Worm (Caenorhabditis elegans) whole organism, young adult: Measurements from ENCODE around the gene M02E1.3.

Source experiments
- B0035.1 ChIP-seq: sonication (generic microtip); optimal IDR thresholded peaks from 2 replicates; lab custom pipeline; 2016; ENCODE audit warnings: missing genetic modification characterization, mild to moderate bottlenecking, missing compliant biosample characterization, missing genotype, missing genetic modification reagents
- B0336.3 ChIP-seq: fragments of 200-800 bp; sonication (Bioruptor generic); IDR thresholded peaks from 2 replicates; pipeline ENCODE4 v1.3.6; 2022; ENCODE audit warnings: missing genetic modification characterization, missing compliant biosample characterization
- F23B12.7 ChIP-seq: sonication (generic microtip); optimal IDR thresholded peaks from 2 replicates; lab custom pipeline; 2017; ENCODE audit warnings: missing genetic modification characterization, mild to moderate bottlenecking, missing compliant biosample characterization, antibody characterized with exemption, moderate library complexity; ENCODE audit not compliant: insufficient read depth
- F33H1.4 ChIP-seq: fragments of 200-800 bp; sonication (Bioruptor generic); IDR thresholded peaks from 2 replicates; pipeline ENCODE4 v1.3.6; 2022; ENCODE audit warnings: missing genetic modification reagents, missing genetic modification characterization, missing compliant biosample characterization
- F49E8.2 ChIP-seq: sonication (generic microtip); optimal IDR thresholded peaks from 3 replicates; lab custom pipeline; 2017; ENCODE audit warnings: missing genetic modification characterization, mild to moderate bottlenecking, missing compliant biosample characterization, antibody characterized with exemption, moderate library complexity; ENCODE audit not compliant: insufficient read depth
- K11D2.4 ChIP-seq: fragments of 200-800 bp; sonication (Bioruptor generic); IDR thresholded peaks from 2 replicates; pipeline ENCODE4 v1.3.6; 2022; ENCODE audit warnings: missing genetic modification reagents, missing genetic modification characterization, missing compliant biosample characterization
- K12H6.12 ChIP-seq: fragments of 200-800 bp; sonication (Bioruptor generic); optimal IDR thresholded peaks from 2 replicates; lab custom pipeline; 2018; ENCODE audit warnings: mild to moderate bottlenecking, missing genetic modification characterization, missing compliant biosample characterization
- T07F8.4 ChIP-seq: sonication (generic microtip); optimal IDR thresholded peaks from 2 replicates; lab custom pipeline; 2016; ENCODE audit warnings: mild to moderate bottlenecking, missing genetic modification characterization, moderate library complexity, missing compliant biosample characterization
- Y56A3A.18 ChIP-seq: fragments of 200-800 bp; sonication (Bioruptor generic); IDR thresholded peaks from 2 replicates; pipeline ENCODE4 v1.3.6; 2022; ENCODE audit warnings: missing genetic modification reagents, missing genetic modification characterization, missing compliant biosample characterization
- aptf-2 ChIP-seq: fragments of 200-800 bp; sonication (Bioruptor generic); conservative IDR thresholded peaks from 2 replicates; pipeline ENCODE4 v1.3.6; 2022; ENCODE audit warnings: missing genetic modification reagents, missing genetic modification characterization, missing compliant biosample characterization
- attf-6 ChIP-seq: fragments of 200-800 bp; sonication (Bioruptor generic); IDR thresholded peaks from 2 replicates; pipeline ENCODE4 v1.3.6; 2022; ENCODE audit warnings: missing genetic modification reagents, missing genetic modification characterization, missing compliant biosample characterization
- ceh-100 ChIP-seq: fragments of 200-800 bp; sonication (Bioruptor generic); IDR thresholded peaks from 2 replicates; pipeline ENCODE4 v1.3.6; 2022; ENCODE audit warnings: missing genetic modification reagents, missing genetic modification characterization, missing compliant biosample characterization
- ceh-27 ChIP-seq: fragments of 200-800 bp; sonication (Bioruptor generic); optimal IDR thresholded peaks from 2 replicates; lab custom pipeline; 2018; ENCODE audit warnings: mild to moderate bottlenecking, missing genetic modification characterization, moderate library complexity, missing compliant biosample characterization
- ceh-40 ChIP-seq: fragments of 200-800 bp; sonication (Bioruptor generic); IDR thresholded peaks from 2 replicates; pipeline ENCODE4 v1.3.6; 2022; ENCODE audit warnings: missing genetic modification characterization, missing compliant biosample characterization
- egl-18 ChIP-seq: fragments of 200-800 bp; sonication (Bioruptor generic); IDR thresholded peaks from 2 replicates; pipeline ENCODE4 v1.3.6; 2022; ENCODE audit warnings: missing genetic modification reagents, missing genetic modification characterization, missing compliant biosample characterization
- egl-44 ChIP-seq: fragments of 200-800 bp; sonication (Bioruptor generic); IDR thresholded peaks from 2 replicates; pipeline ENCODE4 v1.3.6; 2022; ENCODE audit warnings: missing genetic modification reagents, missing genetic modification characterization, missing compliant biosample characterization
- egrh-3 ChIP-seq: fragments of 200-800 bp; sonication (Bioruptor generic); IDR thresholded peaks from 2 replicates; pipeline ENCODE4 v1.3.6; 2022; ENCODE audit warnings: missing genetic modification reagents, missing genetic modification characterization, missing compliant biosample characterization
- let-526 ChIP-seq: fragments of 200-800 bp; sonication (Bioruptor generic); IDR thresholded peaks from 2 replicates; pipeline ENCODE4 v1.3.6; 2022; ENCODE audit warnings: missing genetic modification reagents, missing genetic modification characterization, missing compliant biosample characterization
- lin-35 ChIP-seq, 3 experiments: fragments of 150-350 bp in 2 of 3; sonication (generic microtip) in 1 of 3; optimal IDR thresholded peaks; 2 replicates each; lab custom pipeline; 2014 to 2018; ENCODE audit warnings: missing biosample characterization in 3 of 3, missing genetic modification characterization in 3 of 3, missing genetic modification reagents in 3 of 3
- lin-40 ChIP-seq: sonication (generic microtip); optimal IDR thresholded peaks from 2 replicates; lab custom pipeline; 2016; ENCODE audit warnings: missing genetic modification characterization, mild to moderate bottlenecking, missing compliant biosample characterization, missing genotype, missing genetic modification reagents
- lir-1 ChIP-seq: fragments of 200-800 bp; sonication (Bioruptor generic); conservative IDR thresholded peaks from 2 replicates; pipeline ENCODE4 v1.3.6; 2022; ENCODE audit warnings: missing genetic modification reagents, missing genetic modification characterization, missing compliant biosample characterization
- lsl-1 ChIP-seq: fragments of 200-800 bp; sonication (Bioruptor generic); optimal IDR thresholded peaks from 2 replicates; lab custom pipeline; 2018; ENCODE audit warnings: mild to moderate bottlenecking, missing genetic modification characterization, moderate library complexity, missing compliant biosample characterization
- lsy-27 ChIP-seq: sonication (generic microtip); optimal IDR thresholded peaks from 2 replicates; lab custom pipeline; 2017; ENCODE audit warnings: missing genetic modification characterization, mild to moderate bottlenecking, missing compliant biosample characterization, antibody characterized with exemption, missing genotype, borderline replicate concordance; ENCODE audit not compliant: insufficient read depth
- madf-6 ChIP-seq: fragments of 200-800 bp; sonication (Bioruptor generic); IDR thresholded peaks from 2 replicates; pipeline ENCODE4 v1.3.6; 2022; ENCODE audit warnings: missing genetic modification reagents, missing genetic modification characterization, missing compliant biosample characterization
- mxl-1 ChIP-seq: sonication (generic microtip); optimal IDR thresholded peaks from 2 replicates; lab custom pipeline; 2016; ENCODE audit warnings: missing genetic modification characterization, missing compliant biosample characterization
- nfya-2 ChIP-seq: fragments of 200-800 bp; sonication (Bioruptor generic); IDR thresholded peaks from 2 replicates; pipeline ENCODE4 v1.3.6; 2022; ENCODE audit warnings: missing genetic modification reagents, missing genetic modification characterization, missing compliant biosample characterization
- nfyb-1 ChIP-seq: fragments of 200-800 bp; sonication (Bioruptor generic); IDR thresholded peaks from 2 replicates; pipeline ENCODE4 v1.3.6; 2022; ENCODE audit warnings: missing genetic modification reagents, missing genetic modification characterization, missing compliant biosample characterization
- nhr-120 ChIP-seq: fragments of 200-800 bp; sonication (Bioruptor generic); IDR thresholded peaks from 2 replicates; pipeline ENCODE4 v1.3.6; 2022; ENCODE audit warnings: missing genetic modification characterization, missing compliant biosample characterization
- pbrm-1 ChIP-seq: fragments of 200-800 bp; sonication (Bioruptor generic); IDR thresholded peaks from 2 replicates; pipeline ENCODE4 v1.3.6; 2022; ENCODE audit warnings: missing genetic modification reagents, missing genetic modification characterization, missing compliant biosample characterization
- rpc-1 ChIP-seq, 2 experiments: fragments of 150-350 bp in 1 of 2; sonication (generic microtip) in 1 of 2; optimal IDR thresholded peaks; 2 replicates each; lab custom pipeline; 2014 to 2018; ENCODE audit warnings: missing biosample characterization in 1 of 2, missing genetic modification characterization in 1 of 2, missing genetic modification reagents in 1 of 2, missing genotype in 1 of 2
- snpc-3.4 ChIP-seq: sonication (generic microtip); optimal IDR thresholded peaks from 2 replicates; lab custom pipeline; 2017; ENCODE audit warnings: missing genetic modification characterization, mild to moderate bottlenecking, missing compliant biosample characterization, antibody characterized with exemption, moderate library complexity, missing genotype, missing genetic modification reagents
- snpc-4 ChIP-seq, 5 experiments: fragments of 150-350 bp in 1 of 5; sonication (generic microtip) in 4 of 5; optimal IDR thresholded peaks; 2 replicates each; lab custom pipeline; 2014 to 2018; ENCODE audit warnings: missing genetic modification characterization in 5 of 5, missing biosample characterization in 3 of 5, antibody characterized with exemption in 2 of 5, mild to moderate bottlenecking in 2 of 5, missing compliant biosample characterization in 2 of 5, missing genotype in 2 of 5, moderate library complexity in 2 of 5, missing genetic modification reagents in 1 of 5
- somi-1 ChIP-seq: fragments of 200-800 bp; sonication (Bioruptor generic); optimal IDR thresholded peaks from 2 replicates; lab custom pipeline; 2018; ENCODE audit warnings: mild to moderate bottlenecking, missing genetic modification characterization, missing compliant biosample characterization
- tbx-9 ChIP-seq: sonication (generic microtip); optimal IDR thresholded peaks from 2 replicates; lab custom pipeline; 2016; ENCODE audit warnings: borderline replicate concordance, missing genetic modification characterization, inconsistent platforms, missing compliant biosample characterization
- unc-130 ChIP-seq: sonication (generic microtip); optimal IDR thresholded peaks from 2 replicates; lab custom pipeline; 2016; ENCODE audit warnings: missing genetic modification reagents, missing genetic modification characterization, missing compliant biosample characterization
- zfh-2 ChIP-seq: fragments of 200-800 bp; sonication (Bioruptor generic); conservative IDR thresholded peaks from 2 replicates; pipeline ENCODE4 v1.3.6; 2022; ENCODE audit warnings: missing genetic modification reagents, missing genetic modification characterization, missing compliant biosample characterization
- zim-3 ChIP-seq: sonication (generic microtip); optimal IDR thresholded peaks from 2 replicates; lab custom pipeline; 2017; ENCODE audit warnings: mild to moderate bottlenecking, missing genetic modification characterization, moderate library complexity, missing compliant biosample characterization
- ztf-18 ChIP-seq: sonication (generic microtip); optimal IDR thresholded peaks from 2 replicates; lab custom pipeline; 2016; ENCODE audit warnings: missing genotype, mild to moderate bottlenecking, missing genetic modification characterization, missing compliant biosample characterization
- ztf-22 ChIP-seq: fragments of 200-800 bp; sonication (Bioruptor generic); optimal IDR thresholded peaks from 2 replicates; lab custom pipeline; 2018; ENCODE audit warnings: mild to moderate bottlenecking, missing genetic modification characterization, moderate library complexity, missing compliant biosample characterization
- ztf-26 ChIP-seq: sonication (generic microtip); optimal IDR thresholded peaks from 2 replicates; lab custom pipeline; 2017; ENCODE audit warnings: missing genetic modification characterization, missing compliant biosample characterization
- ztf-3 ChIP-seq: fragments of 200-800 bp; sonication (Bioruptor generic); optimal IDR thresholded peaks from 2 replicates; lab custom pipeline; 2018; ENCODE audit warnings: mild to moderate bottlenecking, missing genetic modification characterization, missing compliant biosample characterization
- ztf-6 ChIP-seq: fragments of 200-800 bp; sonication (Bioruptor generic); IDR thresholded peaks from 2 replicates; pipeline ENCODE4 v1.3.6; 2022; ENCODE audit warnings: missing genetic modification reagents, missing genetic modification characterization, missing compliant biosample characterization

The M02E1.3 gene

ce11 chrX:353134-353669 is 30.9 kb downstream of the M02E1.3 start, which contains the start of gene sor-3 (continued):
- TF ChIP-seq zim-3 (tag; lab: Kevin White, UChicago) (no peak), F23B12.7 (peak; percentile 94), mxl-1 (peak; percentile 85), ceh-100 (GFP tag; lab: Robert Waterston, UW) (no peak), ztf-18 (tag; lab: Kevin White, UChicago) (peak; percentile 78), let-526 (GFP tag; lab: Robert Waterston, UW) (peak; percentile 83; the same call in 1 of the 2 replicates), ztf-3 (GFP tag; lab: Kevin White, UChicago) (no peak), zfh-2 (GFP tag; lab: Robert Waterston, UW) (0 out of 2 replicates have a peak, but pooled peaks have one; percentile 30), nfya-2 (GFP tag; lab: Robert Waterston, UW) (no peak), attf-6 (GFP tag; lab: Robert Waterston, UW) (0 out of 2 replicates have a peak, but pooled peaks have one; percentile 24), Y56A3A.18 (GFP tag; lab: Robert Waterston, UW) (0 out of 2 replicates have a peak, but pooled peaks have one; percentile 35), nfyb-1 (GFP tag; lab: Robert Waterston, UW) (peak; percentile 85), pbrm-1 (GFP tag; lab: Robert Waterston, UW) (peak; percentile 79), somi-1 (GFP tag; lab: Kevin White, UChicago) (peak; percentile 20), T07F8.4 (tag; lab: Kevin White, UChicago) (peak; percentile 49), lsl-1 (GFP tag; lab: Kevin White, UChicago) (peak; percentile 0), aptf-2 (GFP tag; lab: Robert Waterston, UW) (no peak), snpc-4 (GFP tag; optimal IDR thresholded peaks at IDR 0.05; lab: Kevin White, UChicago) (peak; percentile 62), snpc-4 (tag; optimal IDR thresholded peaks at IDR 0.05; lab: Kevin White, UChicago) (no peak), madf-6 (GFP tag; lab: Robert Waterston, UW) (peak; percentile 45; the same call in 1 of the 2 replicates), ztf-22 (no peak), ceh-27 (peak; percentile 42), F33H1.4 (GFP tag; lab: Robert Waterston, UW) (peak; percentile 41), ztf-26 (tag; lab: Kevin White, UChicago) (peak; percentile 39), egl-18 (GFP tag; lab: Robert Waterston, UW) (0 out of 2 replicates have a peak, but pooled peaks have one; percentile 22), lir-1 (GFP tag; lab: Robert Waterston, UW) (peak; percentile 68), lin-35 (GFP tag; optimal IDR thresholded peaks at IDR 0.05; lab: Kevin White, UChicago) (peak in 1 of 3 experiments; percentile 71), ztf-6 (peak; percentile 24; the same call in 1 of the 2 replicates), F49E8.2 (tag; lab: Kevin White, UChicago) (peak; percentile 43), ceh-40 (0 out of 2 replicates have a peak, but pooled peaks have one; percentile 38), tbx-9 (tag; lab: Kevin White, UChicago) (no peak), nhr-120 (GFP tag; lab: Robert Waterston, UW) (no peak), rpc-1 (optimal IDR thresholded peaks at IDR 0.05; lab: Kevin White, UChicago) (peak; percentile 97), rpc-1 (tag; optimal IDR thresholded peaks at IDR 0.05; lab: Kevin White, UChicago) (peak; percentile 96), B0035.1 (tag; lab: Kevin White, UChicago) (peak; percentile 82), snpc-3.4 (tag; lab: Kevin White, UChicago) (peak; percentile 86), unc-130 (GFP tag; lab: Kevin White, UChicago) (peak; percentile 54), egl-44 (GFP tag; lab: Robert Waterston, UW) (peak; percentile 76; the same call in 1 of the 2 replicates), lsy-27 (tag; lab: Kevin White, UChicago) (peak; percentile 74), egrh-3 (GFP tag; lab: Robert Waterston, UW) (peak; percentile 68), lin-40 (tag; lab: Kevin White, UChicago) (peak; percentile 91), K12H6.12 (tag; lab: Kevin White, UChicago) (peak; percentile 76), B0336.3 (GFP tag; lab: Robert Waterston, UW) (no peak), K11D2.4 (GFP tag; lab: Robert Waterston, UW) (peak; percentile 68)
